Fruit fly (Drosophila melanogaster): ENCODE results near the gene CG16813.

The CG16813 gene

DNA sequence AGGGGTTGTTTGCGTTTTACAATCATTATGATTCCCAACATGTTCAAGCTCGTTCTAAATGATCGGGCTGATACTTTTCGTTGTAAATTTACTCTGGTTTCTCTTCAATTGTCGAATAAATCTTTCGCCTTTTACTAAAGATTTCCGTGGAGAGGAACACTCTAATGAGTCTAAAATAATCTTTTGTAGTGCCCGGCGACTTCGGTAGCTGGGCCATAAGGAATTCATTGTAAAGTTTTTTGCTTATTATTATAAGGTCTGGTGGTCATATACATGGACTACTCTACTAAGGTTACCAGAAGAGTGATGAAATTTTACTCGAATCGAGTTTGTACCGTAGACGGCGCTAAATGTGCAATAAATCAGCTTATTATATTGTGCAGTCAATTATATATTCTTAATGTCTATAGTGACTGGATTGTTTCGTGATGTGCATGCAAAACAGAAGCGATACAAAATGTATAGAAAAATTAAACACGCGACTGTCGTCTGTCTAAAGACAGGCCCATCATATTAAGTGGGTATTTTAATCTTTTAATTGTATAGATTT lies 17.5 kb downstream of the CG16813 start:
- no peak for TF ChIP-seq D1 (tag; optimal IDR thresholded peaks at IDR 0.05)
- TF ChIP-seq CG8301 (tag; optimal IDR thresholded peaks at IDR 0.05): no peak
- TF ChIP-seq CG12605 (GFP tag; IDR thresholded peaks at IDR 0.05): no peak
- no peak for TF ChIP-seq CG14655 (GFP tag; optimal IDR thresholded peaks at IDR 0.05)
- TF ChIP-seq CG32121 (GFP tag; IDR thresholded peaks at IDR 0.05): no peak
- no peak for TF ChIP-seq Snoo (tag; optimal IDR thresholded peaks at IDR 0.05)
- no peak for TF ChIP-seq Pif1A (GFP tag; optimal IDR thresholded peaks at IDR 0.05)
- no peak for TF ChIP-seq CG8159 (tag; optimal IDR thresholded peaks at IDR 0.05)
- TF ChIP-seq CG13204 (GFP tag; optimal IDR thresholded peaks at IDR 0.05): no peak
- TF ChIP-seq CG34367 (tag; optimal IDR thresholded peaks at IDR 0.05): no peak
- TF ChIP-seq fd96Ca (GFP tag; IDR thresholded peaks at IDR 0.05): no peak
- no peak for TF ChIP-seq CG15710 (tag; optimal IDR thresholded peaks at IDR 0.05)
- TF ChIP-seq rn (GFP tag; IDR thresholded peaks at IDR 0.05): no peak
- no peak for TF ChIP-seq CG4496 (GFP tag; IDR thresholded peaks at IDR 0.05)

DNA sequence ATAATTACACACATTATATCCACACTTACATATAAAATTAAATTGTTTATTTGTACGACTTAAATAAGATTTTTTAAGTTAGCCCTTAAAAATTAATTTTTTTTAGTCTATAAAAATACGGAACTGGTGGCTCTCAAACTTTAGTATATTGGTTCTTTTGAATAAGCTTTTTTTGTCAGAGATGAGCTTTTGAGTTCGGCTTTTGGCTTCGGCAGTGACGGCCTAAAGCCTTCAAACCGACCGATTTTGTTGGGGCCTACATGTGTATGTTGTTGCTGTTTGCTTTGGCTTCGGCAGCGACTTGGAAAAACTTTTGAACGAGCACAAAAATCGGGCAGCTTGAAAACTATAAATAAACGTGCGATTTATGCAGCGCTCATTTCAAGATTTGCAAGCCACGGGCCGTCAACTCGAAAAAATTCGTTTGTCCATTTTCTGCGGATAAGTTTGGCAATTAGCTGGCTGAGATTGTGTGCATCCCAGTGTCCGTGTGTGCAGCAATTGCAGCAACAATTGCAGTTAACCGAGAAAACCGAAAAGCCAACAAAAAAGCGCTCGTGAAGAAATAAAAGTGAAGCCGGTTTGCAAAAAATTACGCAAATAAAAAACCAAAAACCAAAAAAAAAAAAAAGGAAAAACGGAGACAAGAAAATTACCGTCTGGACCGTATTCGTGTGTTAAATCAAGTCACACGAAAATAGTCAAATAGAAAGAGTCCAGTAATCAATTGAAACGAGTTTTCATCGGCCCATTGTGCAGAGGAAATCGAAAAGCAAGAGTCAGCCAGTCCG lies 18.7 kb downstream of the CG16813 start, which contains the start of gene CG16820:
Gene CG16820 (plus strand): TSS at position 378 of the 791 bp plus-strand sequence.
- TF ChIP-seq CG12605 (GFP tag; IDR thresholded peaks at IDR 0.05) (peak; percentile 71), Ets98B (GFP tag; IDR thresholded peaks at IDR 0.05) (peak; percentile 53; the same call in 1 of the 2 replicates), CG34367 (tag; optimal IDR thresholded peaks at IDR 0.05) (no peak)

DNA sequence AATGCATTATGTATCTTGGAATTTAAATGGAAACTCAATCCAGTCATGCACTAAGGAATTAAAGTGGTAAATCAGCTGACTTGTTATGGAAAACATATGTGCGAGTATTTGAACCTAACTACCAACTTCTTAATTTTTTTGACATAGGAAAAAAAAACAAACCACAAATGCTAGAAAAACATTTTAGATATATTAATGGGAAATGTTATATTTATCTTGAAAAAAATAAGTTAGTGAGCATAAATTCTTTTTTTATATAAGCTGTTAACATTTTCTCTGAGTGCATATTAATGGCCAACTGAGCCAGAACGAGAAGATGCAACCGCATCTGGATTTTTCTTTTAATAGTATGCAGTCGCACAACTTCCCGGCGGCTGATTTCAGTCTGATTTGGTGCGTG lies 23.8 kb downstream of the CG16813 start:
- TF ChIP-seq CG8159 (tag; optimal IDR thresholded peaks at IDR 0.05) (peak; percentile 33), Pif1B (GFP tag; optimal IDR thresholded peaks at IDR 0.05) (no peak), CG34367 (tag; optimal IDR thresholded peaks at IDR 0.05) (no peak), Ets98B (GFP tag; IDR thresholded peaks at IDR 0.05) (no peak), CG15710 (tag; optimal IDR thresholded peaks at IDR 0.05) (peak; percentile 31), CG17806 (tag; optimal IDR thresholded peaks at IDR 0.05) (peak; percentile 9), Pif1A (GFP tag; optimal IDR thresholded peaks at IDR 0.05) (no peak), rn (GFP tag; IDR thresholded peaks at IDR 0.05) (no peak), Snoo (tag; optimal IDR thresholded peaks at IDR 0.05) (no peak), EcR (GFP tag; optimal IDR thresholded peaks at IDR 0.05) (no peak), CG4496 (GFP tag; IDR thresholded peaks at IDR 0.05) (no peak), D1 (tag; optimal IDR thresholded peaks at IDR 0.05) (no peak), CG10348 (GFP tag; IDR thresholded peaks at IDR 0.05) (no peak), fd96Ca (GFP tag; IDR thresholded peaks at IDR 0.05) (no peak), CG9948 (tag; optimal IDR thresholded peaks at IDR 0.05) (peak; percentile 17), CG8301 (tag; optimal IDR thresholded peaks at IDR 0.05) (peak; percentile 60), CG13204 (GFP tag; optimal IDR thresholded peaks at IDR 0.05) (no peak), CG14655 (GFP tag; optimal IDR thresholded peaks at IDR 0.05) (peak; percentile 62), CG32121 (GFP tag; IDR thresholded peaks at IDR 0.05) (no peak), CG12605 (GFP tag; IDR thresholded peaks at IDR 0.05) (no peak), gl (tag; optimal IDR thresholded peaks at IDR 0.05) (no peak)

DNA sequence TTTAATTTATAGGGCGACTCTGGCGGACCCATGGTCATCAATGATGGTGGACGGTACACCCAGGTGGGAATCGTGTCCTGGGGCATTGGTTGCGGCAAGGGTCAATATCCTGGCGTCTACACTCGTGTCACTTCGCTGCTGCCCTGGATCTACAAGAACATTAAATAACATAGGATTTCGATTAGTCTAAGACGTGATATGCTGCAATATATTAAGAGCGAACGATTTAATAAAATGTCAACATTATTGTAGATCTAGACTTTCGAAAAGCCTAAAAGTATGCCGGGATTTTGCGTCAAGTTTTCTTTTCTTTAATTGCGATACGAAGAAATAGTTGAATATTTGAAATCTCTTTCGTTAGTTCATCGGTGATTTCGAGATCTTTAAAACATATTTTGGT lies 29.8 kb downstream of the CG16813 start, which contains the start of gene Naa20B:
Gene Naa20B (plus strand): TSS at position 301 of the 400 bp plus-strand sequence.
- TF ChIP-seq CG8159 (tag; optimal IDR thresholded peaks at IDR 0.05) (no peak), Pif1A (GFP tag; optimal IDR thresholded peaks at IDR 0.05) (no peak), D1 (tag; optimal IDR thresholded peaks at IDR 0.05) (no peak), fd96Ca (GFP tag; IDR thresholded peaks at IDR 0.05) (no peak)

DNA sequence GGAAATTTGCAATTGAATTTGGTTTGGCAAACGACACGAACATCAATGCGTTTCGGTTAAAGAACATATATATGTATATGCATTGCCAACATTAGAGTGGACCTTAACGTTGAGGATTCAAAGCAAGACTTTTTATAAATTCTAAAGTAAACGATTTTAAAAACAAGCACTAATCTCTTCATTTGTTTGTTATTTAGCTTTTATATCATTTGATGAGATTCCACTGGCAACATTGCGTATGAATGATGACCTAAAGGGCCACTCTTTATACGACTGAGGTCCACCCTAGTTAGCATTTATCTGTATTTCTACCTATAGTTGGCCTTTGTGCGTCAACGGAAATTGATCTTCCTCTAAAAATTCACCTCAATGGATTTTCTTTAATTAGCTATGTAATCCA lies 31.4 kb downstream of the CG16813 start:
- TF ChIP-seq CG13204 (GFP tag; optimal IDR thresholded peaks at IDR 0.05): no peak
- peak; percentile 72 for TF ChIP-seq CG8159 (tag; optimal IDR thresholded peaks at IDR 0.05)
- TF ChIP-seq CG14655 (GFP tag; optimal IDR thresholded peaks at IDR 0.05): peak; percentile 67
- peak; percentile 26 for TF ChIP-seq Pif1A (GFP tag; optimal IDR thresholded peaks at IDR 0.05)
- peak; percentile 60 for TF ChIP-seq CG8301 (tag; optimal IDR thresholded peaks at IDR 0.05)
- TF ChIP-seq Ets98B (GFP tag; IDR thresholded peaks at IDR 0.05): peak; percentile 70
- no peak for TF ChIP-seq gl (tag; optimal IDR thresholded peaks at IDR 0.05)
- peak; percentile 72 for TF ChIP-seq CG4496 (GFP tag; IDR thresholded peaks at IDR 0.05)
- TF ChIP-seq CG32121 (GFP tag; IDR thresholded peaks at IDR 0.05): peak; percentile 53
- TF ChIP-seq CG15710 (tag; optimal IDR thresholded peaks at IDR 0.05): no peak
- TF ChIP-seq CG12605 (GFP tag; IDR thresholded peaks at IDR 0.05): no peak
- no peak for TF ChIP-seq CG9948 (tag; optimal IDR thresholded peaks at IDR 0.05)
- peak; percentile 26 for TF ChIP-seq Pif1B (GFP tag; optimal IDR thresholded peaks at IDR 0.05)
- no peak for TF ChIP-seq CG10348 (GFP tag; IDR thresholded peaks at IDR 0.05)
- no peak for TF ChIP-seq EcR (GFP tag; optimal IDR thresholded peaks at IDR 0.05)
- TF ChIP-seq Snoo (tag; optimal IDR thresholded peaks at IDR 0.05): no peak
- TF ChIP-seq CG17806 (tag; optimal IDR thresholded peaks at IDR 0.05): no peak
- TF ChIP-seq fd96Ca (GFP tag; IDR thresholded peaks at IDR 0.05): 0 out of 3 replicates have a peak, but pooled peaks have one; percentile 50
- no peak for TF ChIP-seq rn (GFP tag; IDR thresholded peaks at IDR 0.05)
- TF ChIP-seq D1 (tag; optimal IDR thresholded peaks at IDR 0.05): no peak
- TF ChIP-seq CG34367 (tag; optimal IDR thresholded peaks at IDR 0.05): no peak

DNA sequence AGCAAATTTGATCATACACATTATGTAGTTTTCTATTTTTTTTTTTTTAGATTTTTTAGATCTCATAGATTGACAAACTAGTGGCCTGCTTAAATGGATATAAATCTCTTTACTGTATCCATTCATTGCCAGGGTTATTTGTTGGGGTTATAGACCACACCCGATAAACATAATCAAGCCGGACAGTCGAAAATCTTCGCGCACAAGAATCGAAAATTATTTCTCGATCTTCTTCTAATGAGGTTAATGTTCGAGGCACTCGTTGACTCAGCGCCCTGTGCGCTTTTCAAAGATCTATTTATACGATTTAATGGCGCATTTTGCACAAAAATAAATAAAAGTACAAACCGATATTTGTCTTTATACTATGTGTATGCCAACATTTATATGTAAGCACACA lies 32.3 kb downstream of the CG16813 start, which contains the start of gene CG31730:
Gene CG31730 (minus strand): TSS at position 101 of the 400 bp plus-strand sequence.
- TF ChIP-seq Pif1B (GFP tag; optimal IDR thresholded peaks at IDR 0.05): no peak
- TF ChIP-seq CG10348 (GFP tag; IDR thresholded peaks at IDR 0.05): no peak
- no peak for TF ChIP-seq CG13204 (GFP tag; optimal IDR thresholded peaks at IDR 0.05)
- no peak for TF ChIP-seq rn (GFP tag; IDR thresholded peaks at IDR 0.05)
- TF ChIP-seq CG8159 (tag; optimal IDR thresholded peaks at IDR 0.05): no peak
- TF ChIP-seq CG34367 (tag; optimal IDR thresholded peaks at IDR 0.05): no peak
- TF ChIP-seq gl (tag; optimal IDR thresholded peaks at IDR 0.05): no peak
- TF ChIP-seq CG4496 (GFP tag; IDR thresholded peaks at IDR 0.05): no peak
- TF ChIP-seq CG32121 (GFP tag; IDR thresholded peaks at IDR 0.05): no peak
- TF ChIP-seq CG17806 (tag; optimal IDR thresholded peaks at IDR 0.05): no peak
- TF ChIP-seq Pif1A (GFP tag; optimal IDR thresholded peaks at IDR 0.05): no peak
- TF ChIP-seq D1 (tag; optimal IDR thresholded peaks at IDR 0.05): no peak
- no peak for TF ChIP-seq CG15710 (tag; optimal IDR thresholded peaks at IDR 0.05)
- no peak for TF ChIP-seq CG12605 (GFP tag; IDR thresholded peaks at IDR 0.05)
- TF ChIP-seq EcR (GFP tag; optimal IDR thresholded peaks at IDR 0.05): no peak
- TF ChIP-seq fd96Ca (GFP tag; IDR thresholded peaks at IDR 0.05): no peak
- TF ChIP-seq Ets98B (GFP tag; IDR thresholded peaks at IDR 0.05): no peak
- TF ChIP-seq CG14655 (GFP tag; optimal IDR thresholded peaks at IDR 0.05): no peak
